Worm (Caenorhabditis elegans): ENCODE measurements around the gene ptl-1.
A peak's percentile ranks its signal among the peaks of the same experiment; 100 is the strongest.

Gene ptl-1

DNA sequence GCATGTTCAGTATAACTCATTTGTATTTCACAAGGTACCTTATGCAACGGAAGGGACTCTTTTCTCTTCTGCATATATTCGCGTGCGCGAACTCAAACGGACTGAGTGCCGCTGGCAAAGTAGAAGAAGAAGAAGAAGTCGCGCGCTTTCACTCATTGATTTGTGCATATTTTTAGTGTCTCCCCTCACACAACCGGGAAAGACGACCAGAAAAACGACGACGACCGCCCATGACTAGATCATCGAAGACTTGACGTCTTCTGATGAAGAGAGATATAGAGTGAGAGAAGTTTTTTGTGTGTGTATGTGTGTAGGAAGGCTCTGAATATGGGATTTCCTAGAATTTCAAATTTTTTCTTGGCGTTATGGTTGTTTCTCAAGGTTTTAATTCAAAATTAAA is 580 bp upstream of the ptl-1 start:
- no peak for TF ChIP-seq C38D4.7 (GFP tag; optimal IDR thresholded peaks at IDR 0.05)
- no peak for TF ChIP-seq sox-4 (tag; optimal IDR thresholded peaks at IDR 0.05)
- TF ChIP-seq ceh-6 (GFP tag; optimal IDR thresholded peaks at IDR 0.05): no peak
- TF ChIP-seq zip-5 (tag; optimal IDR thresholded peaks at IDR 0.05): no peak
- no peak for TF ChIP-seq ahr-1 (tag; optimal IDR thresholded peaks at IDR 0.05)
- TF ChIP-seq ceh-31 (tag; optimal IDR thresholded peaks at IDR 0.05): peak; percentile 8
- no peak for TF ChIP-seq hlh-15 (tag; optimal IDR thresholded peaks at IDR 0.05)
- TF ChIP-seq ref-2 (tag; optimal IDR thresholded peaks at IDR 0.05): no peak
- no peak for TF ChIP-seq nhr-232 (tag; optimal IDR thresholded peaks at IDR 0.05)
- peak; percentile 19 for TF ChIP-seq ceh-48 (tag; optimal IDR thresholded peaks at IDR 0.05)
- TF ChIP-seq unc-42 (tag; optimal IDR thresholded peaks at IDR 0.05): peak; percentile 44
- TF ChIP-seq lim-6 (tag; optimal IDR thresholded peaks at IDR 0.05): no peak
- TF ChIP-seq hlh-13 (GFP tag; optimal IDR thresholded peaks at IDR 0.05): no peak
- TF ChIP-seq ets-4 (tag; optimal IDR thresholded peaks at IDR 0.05): no peak
- TF ChIP-seq pha-2 (tag; optimal IDR thresholded peaks at IDR 0.05): no peak
- TF ChIP-seq sdc-2 (tag; optimal IDR thresholded peaks at IDR 0.05): no peak
- no peak for TF ChIP-seq unc-3 (GFP tag; conservative IDR thresholded peaks at IDR 0.05)
- no peak for TF ChIP-seq unc-3 (tag; optimal IDR thresholded peaks at IDR 0.05)
- TF ChIP-seq eyg-1 (tag; optimal IDR thresholded peaks at IDR 0.05): no peak
- TF ChIP-seq unc-55 (GFP tag; optimal IDR thresholded peaks at IDR 0.05): no peak

DNA sequence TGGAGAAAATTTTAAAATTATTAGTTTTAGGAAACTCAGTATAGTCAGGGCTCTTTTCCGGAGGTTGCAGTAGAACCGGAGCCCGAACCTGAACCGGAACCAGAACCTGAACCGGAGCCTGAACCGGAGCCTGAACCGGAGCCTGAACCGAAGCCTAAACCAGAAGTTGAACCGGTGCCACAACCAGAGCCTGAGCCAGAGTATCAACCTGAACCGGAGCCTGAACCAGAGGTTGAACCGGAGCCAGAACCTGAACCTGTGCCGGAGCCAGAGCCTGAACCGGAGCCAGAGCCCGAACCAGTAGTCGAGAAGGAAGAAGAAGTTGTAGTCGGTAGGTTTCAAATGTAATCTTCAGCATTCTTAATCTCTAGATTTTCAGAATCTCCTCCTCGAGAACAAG is 3.5 kb downstream of the ptl-1 start:
- TF ChIP-seq pqm-1 (tag; optimal IDR thresholded peaks at IDR 0.05) (no peak), T23F11.4 (GFP tag; optimal IDR thresholded peaks at IDR 0.05) (no peak)

DNA sequence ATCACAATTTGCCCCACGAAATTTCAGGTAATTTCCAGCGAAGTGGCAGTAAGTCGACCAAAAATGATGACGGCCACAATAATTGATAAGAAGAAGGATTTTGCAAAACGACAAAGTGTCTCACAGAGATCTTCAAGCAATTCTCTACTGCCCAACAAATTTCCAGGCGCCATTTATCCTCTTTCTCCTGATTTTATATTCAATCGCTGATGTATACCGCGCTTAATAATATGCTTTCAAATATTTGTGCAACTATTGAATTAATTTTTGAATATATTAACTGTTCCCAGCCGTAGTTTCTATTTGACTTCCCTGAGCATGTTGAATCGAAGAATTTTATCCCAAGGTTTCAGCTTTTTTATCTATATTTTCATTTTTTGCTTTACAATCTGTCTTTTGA is 6.0 kb downstream of the ptl-1 start, which contains the start of gene tpst-2:
Gene tpst-2, plus strand, starts transcription at position 301 of the 400 bp plus-strand sequence.
- TF ChIP-seq pat-9 (tag; optimal IDR thresholded peaks at IDR 0.05): no peak

DNA sequence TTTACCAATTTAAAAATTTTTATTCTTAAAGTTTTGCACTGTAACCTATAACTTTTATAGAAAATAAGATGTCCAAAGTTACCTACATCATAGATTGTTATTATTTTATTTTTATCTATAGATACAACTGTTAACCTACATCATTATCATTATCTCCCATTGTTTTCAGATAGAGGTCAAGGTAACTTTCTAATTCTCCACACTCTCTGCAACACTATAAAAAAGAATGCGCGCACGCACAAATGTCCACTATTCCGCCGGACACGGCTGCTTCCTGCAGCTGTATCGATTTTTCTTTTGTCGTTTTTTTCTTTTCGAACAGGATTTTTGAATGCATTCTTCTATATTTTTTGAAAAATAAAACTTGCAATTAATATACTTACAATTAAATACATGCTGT is 7.7 kb downstream of the ptl-1 start:
- TF ChIP-seq elt-2 (tag; optimal IDR thresholded peaks at IDR 0.05) (peak; percentile 83), C38D4.7 (GFP tag; optimal IDR thresholded peaks at IDR 0.05) (no peak), unc-55 (GFP tag; optimal IDR thresholded peaks at IDR 0.05) (no peak), ceh-48 (tag; optimal IDR thresholded peaks at IDR 0.05) (peak; percentile 3)

DNA sequence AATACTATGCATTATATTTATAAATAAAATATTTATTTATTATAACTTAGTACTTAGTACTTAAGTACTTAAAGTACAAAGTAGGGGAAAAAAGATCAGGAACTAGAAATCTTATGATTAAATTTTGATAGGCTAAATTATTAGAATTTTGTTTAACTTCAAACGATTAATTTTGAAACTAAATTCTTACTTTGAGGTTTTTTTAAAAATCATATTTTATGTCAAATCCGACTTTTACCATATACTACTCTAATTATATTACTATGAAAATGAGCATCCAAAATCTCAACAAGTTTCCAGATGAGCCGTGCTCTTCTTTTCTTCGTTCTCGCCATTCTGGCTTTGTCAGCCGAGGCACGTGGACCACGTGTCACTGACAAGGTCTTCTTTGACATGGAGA is 8.1 kb downstream of the ptl-1 start, which contains the start of gene cyn-6:
Gene cyn-6, plus strand, starts transcription at position 301 of the 400 bp plus-strand sequence.
- no peak for TF ChIP-seq pha-4 (tag; optimal IDR thresholded peaks at IDR 0.05)
- TF ChIP-seq ceh-31 (tag; optimal IDR thresholded peaks at IDR 0.05): no peak
- TF ChIP-seq ceh-34 (tag; optimal IDR thresholded peaks at IDR 0.05): no peak
- no peak for TF ChIP-seq unc-42 (tag; optimal IDR thresholded peaks at IDR 0.05)
- no peak for TF ChIP-seq ceh-22 (tag; optimal IDR thresholded peaks at IDR 0.05)
- TF ChIP-seq ztf-16 (tag; optimal IDR thresholded peaks at IDR 0.05): no peak
- TF ChIP-seq C08G9.2 (tag; optimal IDR thresholded peaks at IDR 0.05): no peak
- no peak for TF ChIP-seq hlh-8 (tag; optimal IDR thresholded peaks at IDR 0.05)
- TF ChIP-seq fax-1 (tag; optimal IDR thresholded peaks at IDR 0.05): no peak
- TF ChIP-seq K02D7.2 (tag; optimal IDR thresholded peaks at IDR 0.05): no peak
- TF ChIP-seq pros-1 (tag; optimal IDR thresholded peaks at IDR 0.05): no peak
- TF ChIP-seq syd-9 (tag; optimal IDR thresholded peaks at IDR 0.05): no peak

DNA sequence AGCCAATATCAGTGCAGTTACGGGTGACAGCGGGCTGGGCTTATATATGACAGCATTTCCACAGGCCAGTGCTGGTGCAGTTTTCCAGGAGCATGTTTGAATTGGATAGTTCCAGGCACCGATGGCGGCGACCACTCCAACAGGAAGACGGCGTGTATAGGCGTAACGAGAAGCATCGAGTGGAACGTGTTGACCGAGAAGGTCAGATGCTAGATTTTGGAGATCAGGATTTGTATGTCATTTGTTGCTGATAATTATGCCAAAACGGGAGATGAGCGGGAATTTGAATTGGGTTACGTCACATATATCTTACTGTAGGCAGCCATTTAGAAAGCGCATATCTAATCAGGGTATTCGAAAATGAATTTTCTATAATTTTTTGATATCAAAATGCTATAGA is 10.5 kb downstream of the ptl-1 start:
- TF ChIP-seq nfya-1 (tag; optimal IDR thresholded peaks at IDR 0.05) (no peak), pat-9 (tag; optimal IDR thresholded peaks at IDR 0.05) (no peak), C38D4.7 (GFP tag; optimal IDR thresholded peaks at IDR 0.05) (no peak), che-1 (tag; optimal IDR thresholded peaks at IDR 0.05) (no peak), npax-4 (tag; optimal IDR thresholded peaks at IDR 0.05) (no peak), ztf-16 (tag; optimal IDR thresholded peaks at IDR 0.05) (no peak), unc-86 (tag; optimal IDR thresholded peaks at IDR 0.05) (no peak), ahr-1 (tag; optimal IDR thresholded peaks at IDR 0.05) (no peak), zip-5 (tag; optimal IDR thresholded peaks at IDR 0.05) (no peak), madf-2 (tag; optimal IDR thresholded peaks at IDR 0.05) (no peak)
